Worm (Caenorhabditis elegans): Measurements from ENCODE around the gene acr-12.

Gene acr-12

ce11 chrX:13527347-13528092 lies 5.1 kb upstream of the acr-12 start, which contains the start of gene pab-2 (continued):
- peak; percentile 69; the same call in 1 of the 2 replicates for TF ChIP-seq ceh-20 (GFP tag; IDR thresholded peaks at IDR 0.05)
- peak; percentile 92 for TF ChIP-seq dve-1 (tag; optimal IDR thresholded peaks at IDR 0.05; ENCODE audit: insufficient read depth)
- 0 out of 2 replicates have a peak, but pooled peaks have one; percentile 35 for TF ChIP-seq F44E2.7 (GFP tag; IDR thresholded peaks at IDR 0.05)
- TF ChIP-seq spr-1 (tag; optimal IDR thresholded peaks at IDR 0.05), result peak; percentile 73
- no peak for TF ChIP-seq ceh-32 (tag; optimal IDR thresholded peaks at IDR 0.05; ENCODE audit: poor library complexity)
- TF ChIP-seq nhr-28 (tag; optimal IDR thresholded peaks at IDR 0.05), result peak; percentile 87
- no peak for TF ChIP-seq daf-8 (GFP tag; IDR thresholded peaks at IDR 0.05)

ce11 chrX:13528630-13529138 lies 4.0 kb upstream of the acr-12 start, which contains the start of gene F18H3.4:
TSS of gene F18H3.4 (plus strand) at chrX:13529088.
- TF ChIP-seq dpl-1 (GFP tag; optimal IDR thresholded peaks at IDR 0.05) (peak; percentile 48), spr-1 (tag; optimal IDR thresholded peaks at IDR 0.05) (no peak), T26A8.4 (GFP tag; IDR thresholded peaks at IDR 0.05) (peak; percentile 46; the same call in 1 of the 2 replicates), nhr-77 (tag; optimal IDR thresholded peaks at IDR 0.05) (peak; percentile 95), zip-11 (GFP tag; IDR thresholded peaks at IDR 0.05) (no peak), spr-3 (GFP tag; optimal IDR thresholded peaks at IDR 0.05) (no peak), lin-39 (tag; optimal IDR thresholded peaks at IDR 0.05) (no peak), mep-1 (tag; optimal IDR thresholded peaks at IDR 0.05) (peak; percentile 66), lin-1 (GFP tag; IDR thresholded peaks at IDR 0.05) (peak; percentile 50; the same call in 1 of the 2 replicates), zfp-3 (GFP tag; conservative IDR thresholded peaks at IDR 0.05) (no peak), ceh-44 (GFP tag; IDR thresholded peaks at IDR 0.05) (no peak), saeg-2 (GFP tag; IDR thresholded peaks at IDR 0.05) (peak; percentile 68; the same call in 1 of the 2 replicates), ceh-28 (tag; optimal IDR thresholded peaks at IDR 0.05) (no peak), nhr-102 (tag; optimal IDR thresholded peaks at IDR 0.05) (peak; percentile 96), aha-1 (tag) (no peak), snpc-4 (tag; optimal IDR thresholded peaks at IDR 0.05) (no peak), T20F7.1 (GFP tag; optimal IDR thresholded peaks at IDR 0.05) (peak; percentile 40), daf-12 (tag; optimal IDR thresholded peaks at IDR 0.05) (no peak), madf-5 (GFP tag; IDR thresholded peaks at IDR 0.05) (no peak), tag-97 (GFP tag; IDR thresholded peaks at IDR 0.05) (no peak), arid-1 (GFP tag; conservative IDR thresholded peaks at IDR 0.05) (no peak), cey-2 (tag; optimal IDR thresholded peaks at IDR 0.05; ENCODE audit: borderline replicate concordance, insufficient read depth) (no peak), hif-1 (tag; optimal IDR thresholded peaks at IDR 0.05) (peak in 1 of 2 experiments; percentile 31), nhr-48 (tag; optimal IDR thresholded peaks at IDR 0.05) (peak; percentile 91), daf-19 (GFP tag; conservative IDR thresholded peaks at IDR 0.05) (no peak), nhr-41 (GFP tag; IDR thresholded peaks at IDR 0.05) (peak; percentile 46; the same call in 1 of the 2 replicates), mxl-2 (GFP tag; conservative IDR thresholded peaks at IDR 0.05) (no peak), nhr-111 (GFP tag; optimal IDR thresholded peaks at IDR 0.05) (no peak), mxl-3 (GFP tag; optimal IDR thresholded peaks at IDR 0.05) (peak; percentile 48), zfp-2 (tag; optimal IDR thresholded peaks at IDR 0.05) (no peak), set-16 (GFP tag; IDR thresholded peaks at IDR 0.05) (no peak), hlh-30 (tag; optimal IDR thresholded peaks at IDR 0.05; ENCODE audit: insufficient read depth) (peak; percentile 75), Y75B8A.6 (GFP tag; IDR thresholded peaks at IDR 0.05) (no peak), daf-16 (GFP tag; optimal IDR thresholded peaks at IDR 0.05) (peak in 1 of 2 experiments; percentile 69), daf-16 (tag; optimal IDR thresholded peaks at IDR 0.05) (peak; percentile 87), php-3 (GFP tag; IDR thresholded peaks at IDR 0.05) (peak; percentile 95), nhr-10 (tag; optimal IDR thresholded peaks at IDR 0.05) (peak; percentile 65), tra-1 (GFP tag; IDR thresholded peaks at IDR 0.05) (peak; percentile 62), unc-62 (GFP tag; optimal IDR thresholded peaks at IDR 0.05 in 1 of 2) (peak in 1 of 2 experiments; percentile 72), unc-62 (tag; optimal IDR thresholded peaks at IDR 0.05) (no peak), F44E2.7 (GFP tag; IDR thresholded peaks at IDR 0.05) (no peak), jun-1 (tag; optimal IDR thresholded peaks at IDR 0.05) (peak; percentile 48)
